Worm (Caenorhabditis elegans): ENCODE measurements around the gene F31F4.17.

- TF ChIP-seq unc-55 (GFP tag; optimal IDR thresholded peaks at IDR 0.05) (no peak), hlh-6 (tag; optimal IDR thresholded peaks at IDR 0.05) (no peak), ama-1 (optimal IDR thresholded peaks at IDR 0.05) (no peak)
Observed at ce11 chrV:624922-625321, 35.2 kb downstream of the F31F4.17 start, which contains the start of gene srt-17.

Data from whole organism, late embryonic.